Worm (Caenorhabditis elegans): Measurements from ENCODE around the gene imph-1.
A peak's percentile ranks its signal among the peaks of the same experiment; 100 is the strongest.

DNA sequence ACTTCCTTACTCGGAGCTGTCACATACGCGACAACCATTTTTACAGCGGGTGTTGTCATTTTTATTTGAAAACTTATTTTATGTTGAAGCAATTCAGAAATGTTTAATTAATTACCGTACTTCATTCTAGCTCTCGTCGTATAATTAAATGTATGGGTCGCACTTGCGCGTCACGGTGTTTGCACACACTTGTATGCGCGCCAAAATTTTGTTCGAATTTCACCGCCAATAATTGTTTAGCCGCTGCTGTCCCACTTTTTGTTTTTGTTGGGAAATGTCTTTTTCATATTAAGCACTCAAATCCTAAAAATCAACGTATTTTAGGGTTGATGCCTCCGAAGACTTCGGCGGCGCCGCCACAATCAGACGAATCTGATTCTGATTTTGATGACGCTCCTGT is 33.8 kb downstream of the imph-1 start, which contains the start of the genes F35G12.7 and smc-4:
- TF ChIP-seq lin-32 (GFP tag; optimal IDR thresholded peaks at IDR 0.05) (no peak), ztf-11 (tag; optimal IDR thresholded peaks at IDR 0.05) (no peak), elt-1 (tag; optimal IDR thresholded peaks at IDR 0.05; ENCODE audit: borderline replicate concordance, insufficient read depth) (no peak), tbx-8 (GFP tag; optimal IDR thresholded peaks at IDR 0.05) (no peak), ceh-43 (GFP tag; optimal IDR thresholded peaks at IDR 0.05) (peak; percentile 40), nhr-12 (tag; optimal IDR thresholded peaks at IDR 0.05) (no peak), pha-4 (tag; optimal IDR thresholded peaks at IDR 0.05) (peak; percentile 48), nhr-76 (tag; optimal IDR thresholded peaks at IDR 0.05) (no peak), elt-3 (tag; optimal IDR thresholded peaks at IDR 0.05) (no peak)

Measured in whole organism, mixed stage, embryonic.